Fruit fly (Drosophila melanogaster): ENCODE measurements around the gene r-cup.

r-cup gene

dm6 chrX:20984386-20984785 is 41.3 kb downstream of the r-cup start, which contains the start of gene CG11666:
Gene CG11666, plus strand, starts transcription at chrX:20984686.
- TF ChIP-seq noc (tag; optimal IDR thresholded peaks at IDR 0.05): no peak

dm6 chrX:20977986-20978385 is 47.7 kb downstream of the r-cup start, which contains the start of gene CG44426:
Gene CG44426, plus strand, starts transcription at chrX:20978286.
- no peak for TF ChIP-seq noc (tag; optimal IDR thresholded peaks at IDR 0.05)
